Fruit fly (Drosophila melanogaster): ENCODE measurements around the gene Raf.

dm6 chrX:2274704-2275199 lies 20.5 kb upstream of the Raf start, which contains the start of gene Grp170:
- TF ChIP-seq toe (GFP tag; optimal IDR thresholded peaks at IDR 0.05) (no peak), kay (GFP tag; ENCODE audit: borderline replicate concordance) (no peak), CG14711 (tag; optimal IDR thresholded peaks at IDR 0.05) (peak; percentile 15), CG7045 (GFP tag; optimal IDR thresholded peaks at IDR 0.05) (no peak)
